Fruit fly (Drosophila melanogaster) whole organism, pupa: ENCODE results near the gene CG4951.
"Not testable (repeated sequence)": the region's sequence is repeated elsewhere in the genome, so short reads cannot be mapped to it uniquely, and the experiment has no call there.

Source experiments
- CG10348 ChIP-seq: fragments of 200-800 bp; sonication (Bioruptor generic); IDR thresholded peaks from 2 replicates; pipeline ENCODE4 v1.3.6; 2022; ENCODE audit warnings: missing biosample characterization, missing genetic modification characterization
- CG12605 ChIP-seq: fragments of 200-800 bp; sonication (Bioruptor generic); IDR thresholded peaks from 2 replicates; pipeline ENCODE4 v1.3.6; 2022; ENCODE audit warnings: missing biosample characterization, missing genetic modification characterization
- CG13204 ChIP-seq: fragments of 200-800 bp; sonication (Bioruptor generic); optimal IDR thresholded peaks from 2 replicates; lab custom pipeline; 2018; ENCODE audit warnings: missing biosample characterization, mild to moderate bottlenecking, missing genetic modification characterization, moderate library complexity
- CG14655 ChIP-seq: fragments of 200-800 bp; sonication (Bioruptor generic); optimal IDR thresholded peaks from 3 replicates; lab custom pipeline; 2017; ENCODE audit warnings: mild to moderate bottlenecking, missing biosample characterization, missing genetic modification reagents, missing genetic modification characterization
- CG15710 ChIP-seq: fragments of 200-800 bp; sonication (Bioruptor generic); optimal IDR thresholded peaks from 2 replicates; lab custom pipeline; 2018; ENCODE audit warnings: missing biosample characterization, mild to moderate bottlenecking, missing genetic modification characterization, moderate library complexity
- CG17806 ChIP-seq: fragments of 200-800 bp; sonication (Bioruptor generic); optimal IDR thresholded peaks from 2 replicates; lab custom pipeline; 2018; ENCODE audit warnings: missing biosample characterization, mild to moderate bottlenecking, missing genetic modification characterization, moderate library complexity
- CG32121 ChIP-seq: fragments of 200-800 bp; sonication (Bioruptor generic); IDR thresholded peaks from 2 replicates; pipeline ENCODE4 v1.3.6; 2022; ENCODE audit warnings: missing biosample characterization, missing genetic modification characterization
- CG34367 ChIP-seq: fragments of 200-800 bp; sonication (Bioruptor generic); optimal IDR thresholded peaks from 2 replicates; lab custom pipeline; 2018; ENCODE audit warnings: missing biosample characterization, mild to moderate bottlenecking, missing genetic modification characterization
- CG4496 ChIP-seq: fragments of 200-800 bp; sonication (Bioruptor generic); IDR thresholded peaks from 3 replicates; pipeline ENCODE4 v1.3.6; 2022; ENCODE audit warnings: missing biosample characterization, missing genetic modification characterization
- CG8159 ChIP-seq: fragments of 200-800 bp; sonication (Bioruptor generic); optimal IDR thresholded peaks from 3 replicates; lab custom pipeline; 2018; ENCODE audit warnings: missing biosample characterization, mild to moderate bottlenecking, missing genetic modification characterization, moderate library complexity
- CG8301 ChIP-seq: fragments of 200-800 bp; sonication (Bioruptor generic); optimal IDR thresholded peaks from 2 replicates; lab custom pipeline; 2018; ENCODE audit warnings: missing biosample characterization, mild to moderate bottlenecking, missing genetic modification characterization
- CG9948 ChIP-seq: fragments of 200-800 bp; sonication (Bioruptor generic); optimal IDR thresholded peaks from 2 replicates; lab custom pipeline; 2018; ENCODE audit warnings: missing biosample characterization, mild to moderate bottlenecking, missing genetic modification characterization, moderate library complexity
- D1 ChIP-seq: fragments of 200-800 bp; sonication (Bioruptor generic); optimal IDR thresholded peaks from 2 replicates; lab custom pipeline; 2018; ENCODE audit warnings: missing biosample characterization, mild to moderate bottlenecking, missing genetic modification characterization, moderate library complexity
- EcR ChIP-seq: fragments of 200-800 bp; sonication (Bioruptor generic); optimal IDR thresholded peaks from 3 replicates; lab custom pipeline; 2019; ENCODE audit warnings: missing biosample characterization, missing genetic modification characterization, mild to moderate bottlenecking, moderate library complexity, missing genetic modification reagents
- Ets98B ChIP-seq: fragments of 200-800 bp; sonication (Bioruptor generic); IDR thresholded peaks from 2 replicates; pipeline ENCODE4 v1.3.6; 2022; ENCODE audit warnings: missing biosample characterization, missing genetic modification characterization
- Pif1A ChIP-seq: fragments of 200-800 bp; sonication (Bioruptor generic); optimal IDR thresholded peaks from 3 replicates; lab custom pipeline; 2016; ENCODE audit warnings: missing biosample characterization, missing genetic modification characterization
- Pif1B ChIP-seq: fragments of 200-800 bp; sonication (Bioruptor generic); optimal IDR thresholded peaks from 3 replicates; lab custom pipeline; 2016; ENCODE audit warnings: missing biosample characterization, missing genetic modification characterization
- Snoo ChIP-seq: fragments of 200-800 bp; sonication (Bioruptor generic); optimal IDR thresholded peaks from 3 replicates; lab custom pipeline; 2017; ENCODE audit warnings: missing biosample characterization, mild to moderate bottlenecking, missing genetic modification characterization, inconsistent platforms
- fd96Ca ChIP-seq: fragments of 200-800 bp; sonication (Bioruptor generic); IDR thresholded peaks from 3 replicates; pipeline ENCODE4 v1.3.6; 2022; ENCODE audit warnings: missing biosample characterization, missing genetic modification characterization
- gl ChIP-seq: fragments of 200-800 bp; sonication (Bioruptor generic); optimal IDR thresholded peaks from 2 replicates; lab custom pipeline; 2018; ENCODE audit warnings: missing biosample characterization, mild to moderate bottlenecking, missing genetic modification characterization
- rn ChIP-seq: fragments of 200-800 bp; sonication (Bioruptor generic); IDR thresholded peaks from 2 replicates; pipeline ENCODE4 v1.3.6; 2022; ENCODE audit warnings: missing biosample characterization, missing genetic modification characterization

The CG4951 gene

DNA sequence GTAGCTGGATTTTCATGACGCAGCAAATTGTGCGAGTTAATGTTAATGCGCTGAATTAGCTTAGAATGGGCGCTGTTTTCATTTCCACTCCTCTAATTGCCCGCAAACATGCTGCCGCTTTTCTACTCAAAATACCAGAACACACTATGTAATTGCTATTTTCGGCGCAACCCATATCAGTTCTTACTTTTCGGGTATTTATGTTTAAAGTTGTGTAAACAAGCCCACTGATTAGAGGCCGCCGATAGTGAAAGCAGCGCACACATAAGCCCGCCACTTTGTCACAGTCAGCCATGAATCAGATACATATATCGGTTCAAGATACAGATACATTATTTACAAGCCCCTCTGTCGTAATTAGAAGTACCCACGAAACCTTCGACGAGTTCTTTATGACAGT is 32.9 kb upstream of the CG4951 start:
- TF ChIP-seq CG15710 (tag; lab: Kevin White, UChicago) = no peak
- no peak for TF ChIP-seq CG9948 (tag; lab: Kevin White, UChicago)

DNA sequence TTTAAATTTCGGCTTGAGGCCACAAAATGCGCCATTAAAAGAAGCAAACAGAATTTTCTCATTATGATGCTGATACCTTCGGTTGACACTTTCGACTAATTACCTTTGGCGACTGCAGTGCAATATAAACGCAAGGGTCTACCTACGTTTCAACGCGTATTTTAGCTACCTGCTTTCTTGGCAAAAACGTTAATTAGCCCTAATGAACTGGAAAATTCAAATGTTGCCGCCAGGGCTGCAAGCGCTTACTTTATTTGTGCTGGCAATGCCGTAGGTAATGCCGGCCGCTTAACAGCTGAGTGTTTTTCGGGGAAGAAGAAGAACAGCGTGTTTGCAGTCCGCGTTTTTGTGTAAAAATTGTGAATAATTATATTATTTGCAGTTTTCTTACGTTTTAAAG is 9.2 kb upstream of the CG4951 start, which contains the start of the genes CG31131 and CG4849:
Gene CG31131 (minus strand): TSS at position 101 of the 400 bp plus-strand sequence.
Gene CG4849 (plus strand): TSS at position 297 of the 400 bp plus-strand sequence.
- TF ChIP-seq Ets98B; CG34367 (tag; lab: Kevin White, UChicago); Pif1A: not testable (repeated sequence)

DNA sequence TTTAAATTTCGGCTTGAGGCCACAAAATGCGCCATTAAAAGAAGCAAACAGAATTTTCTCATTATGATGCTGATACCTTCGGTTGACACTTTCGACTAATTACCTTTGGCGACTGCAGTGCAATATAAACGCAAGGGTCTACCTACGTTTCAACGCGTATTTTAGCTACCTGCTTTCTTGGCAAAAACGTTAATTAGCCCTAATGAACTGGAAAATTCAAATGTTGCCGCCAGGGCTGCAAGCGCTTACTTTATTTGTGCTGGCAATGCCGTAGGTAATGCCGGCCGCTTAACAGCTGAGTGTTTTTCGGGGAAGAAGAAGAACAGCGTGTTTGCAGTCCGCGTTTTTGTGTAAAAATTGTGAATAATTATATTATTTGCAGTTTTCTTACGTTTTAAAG is 6.6 kb upstream of the CG4951 start, which contains the start of gene CG31253:
Gene CG31253 (minus strand): TSS at position 101 of the 400 bp plus-strand sequence.
- TF ChIP-seq fd96Ca (GFP tag; lab: Robert Waterston, UW); rn (GFP tag; lab: Robert Waterston, UW); CG34367 (tag; lab: Kevin White, UChicago): not testable (repeated sequence)
- TF ChIP-seq, all 21 proteins: peak for 0; not testable (repeated sequence) for 21

DNA sequence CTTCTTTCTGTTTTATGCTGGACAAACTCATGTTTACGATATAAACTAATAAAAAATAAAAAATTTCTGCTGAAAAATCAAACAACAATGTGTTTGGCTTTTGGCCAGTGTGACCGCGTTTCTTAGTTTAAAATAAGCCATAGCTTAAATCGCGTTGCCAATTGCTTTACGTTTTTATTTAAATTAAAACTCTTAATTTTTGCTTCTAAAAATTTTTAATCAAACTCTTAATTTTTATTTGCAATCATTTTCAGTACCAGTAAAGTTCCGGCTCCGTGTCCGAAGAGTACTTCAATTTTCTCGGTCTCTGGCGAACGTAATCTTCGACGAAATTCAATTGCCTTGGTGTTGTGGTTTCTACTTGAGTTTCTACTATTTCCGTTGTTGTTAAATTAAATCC is 5.2 kb upstream of the CG4951 start, which contains the start of the genes CG42487 and CG4884:
Gene CG42487 (minus strand): TSS at position 101 of the 400 bp plus-strand sequence.
Gene CG4884 (minus strand): TSS at position 101 of the 400 bp plus-strand sequence.
- not testable (repeated sequence) for TF ChIP-seq CG17806 (tag; lab: Kevin White, UChicago); CG4496 (GFP tag; lab: Robert Waterston, UW); CG9948 (tag; lab: Kevin White, UChicago)

DNA sequence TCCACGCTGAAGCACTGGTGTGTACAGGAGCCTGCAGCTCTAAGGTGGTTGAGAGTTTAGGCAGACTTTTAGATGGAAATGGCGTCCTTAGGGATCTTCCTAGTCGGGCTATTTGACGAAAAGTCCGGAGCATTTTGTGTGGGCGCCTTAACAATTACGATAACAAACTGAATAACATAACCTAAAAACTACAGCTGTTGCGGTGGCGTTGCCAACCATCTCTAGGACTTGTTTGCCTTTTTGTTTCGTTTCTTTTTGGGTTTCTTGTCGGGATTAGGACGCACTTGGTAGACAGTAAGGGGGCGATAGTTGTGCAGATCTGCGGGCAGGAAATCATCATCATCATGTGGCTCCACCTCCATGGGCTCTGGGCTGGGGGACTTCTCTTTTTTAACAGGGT is 4.1 kb upstream of the CG4951 start:
- TF ChIP-seq CG12605 (GFP tag; lab: Robert Waterston, UW) (no peak), CG15710 (tag; lab: Kevin White, UChicago) (no peak), CG17806 (tag; lab: Kevin White, UChicago) (no peak)

DNA sequence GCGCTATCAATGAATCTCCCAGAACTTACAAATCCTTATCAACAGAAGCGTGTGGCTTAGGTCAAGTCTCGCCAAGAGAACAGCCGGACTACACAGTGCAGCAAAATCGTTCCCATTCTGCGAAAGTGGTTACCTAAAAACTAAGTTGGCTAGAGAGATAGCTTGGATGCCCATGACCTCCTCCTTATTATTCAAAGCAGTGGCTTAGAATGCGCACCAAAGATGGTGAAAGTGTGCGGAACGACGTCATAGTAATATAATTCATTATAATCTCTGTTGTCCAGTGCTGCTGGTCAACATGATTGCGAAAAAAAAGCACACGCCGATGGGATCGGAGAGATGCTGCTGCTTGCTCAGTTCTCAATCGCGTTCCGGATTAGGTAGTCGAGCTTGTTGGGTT is 621 bp upstream of the CG4951 start, which contains the start of gene Nep7:
Gene Nep7 (plus strand): TSS at position 385 of the 400 bp plus-strand sequence.
- TF ChIP-seq CG17806 (tag; lab: Kevin White, UChicago) (no peak), Snoo (tag; lab: Kevin White, UChicago) (no peak), CG8159 (no peak), CG10348 (GFP tag; lab: Robert Waterston, UW) (no peak), CG13204 (GFP tag; lab: Kevin White, UChicago) (no peak), D1 (tag; lab: Kevin White, UChicago) (no peak), Pif1B (GFP tag; lab: Kevin White, UChicago) (no peak), CG4496 (GFP tag; lab: Robert Waterston, UW) (peak; percentile 56; the same call in 2 of the 3 replicates), CG9948 (tag; lab: Kevin White, UChicago) (no peak), CG12605 (GFP tag; lab: Robert Waterston, UW) (peak; percentile 48; the same call in 1 of the 2 replicates), CG32121 (GFP tag; lab: Robert Waterston, UW) (peak; percentile 63; the same call in 1 of the 2 replicates), fd96Ca (GFP tag; lab: Robert Waterston, UW) (peak; percentile 78), EcR (GFP tag; lab: Kevin White, UChicago) (no peak), CG34367 (tag; lab: Kevin White, UChicago) (no peak), Ets98B (peak; percentile 50; the same call in 1 of the 2 replicates), gl (tag; lab: Kevin White, UChicago) (no peak), CG8301 (tag; lab: Kevin White, UChicago) (no peak), rn (GFP tag; lab: Robert Waterston, UW) (no peak), CG14655 (GFP tag; lab: Kevin White, UChicago) (no peak), CG15710 (tag; lab: Kevin White, UChicago) (no peak), Pif1A (no peak)

DNA sequence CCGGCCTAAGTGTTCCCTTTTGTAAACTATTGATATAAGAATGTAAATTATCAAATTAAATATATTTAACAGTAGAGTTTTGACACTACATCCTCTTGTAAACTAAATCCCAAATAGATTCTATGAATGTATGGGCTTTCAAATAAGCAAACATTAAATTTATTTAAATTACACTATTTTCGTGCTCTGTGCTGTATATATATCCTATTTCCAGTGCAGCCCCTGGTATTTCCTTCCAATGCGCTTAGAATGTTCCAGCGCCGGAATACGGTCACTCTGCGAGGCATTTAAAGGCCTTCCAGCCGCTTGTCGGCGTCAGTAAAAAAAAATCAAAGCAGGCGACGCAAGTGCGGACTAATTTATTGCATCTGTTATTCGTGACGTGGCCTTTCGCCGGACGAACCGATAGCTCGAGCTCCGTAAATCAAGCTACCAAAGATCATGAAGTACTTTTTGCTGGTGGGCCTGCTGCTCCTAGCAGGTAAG is 5.4 kb downstream of the CG4951 start, which contains the start of gene Gp93:
Gene Gp93 (plus strand): TSS at position 291 of the 486 bp plus-strand sequence.
- peak; percentile 37 for TF ChIP-seq CG8301 (tag; lab: Kevin White, UChicago)
- TF ChIP-seq CG34367 (tag; lab: Kevin White, UChicago) = peak; percentile 25
- peak; percentile 59 for TF ChIP-seq CG8159
- TF ChIP-seq D1 (tag; lab: Kevin White, UChicago) = no peak
- peak; percentile 18 for TF ChIP-seq gl (tag; lab: Kevin White, UChicago)
- TF ChIP-seq CG9948 (tag; lab: Kevin White, UChicago) = peak; percentile 42
- peak; percentile 67 for TF ChIP-seq CG15710 (tag; lab: Kevin White, UChicago)
- peak; percentile 40; the same call in 1 of the 2 replicates for TF ChIP-seq CG12605 (GFP tag; lab: Robert Waterston, UW)
- peak; percentile 56 for TF ChIP-seq EcR (GFP tag; lab: Kevin White, UChicago)
- TF ChIP-seq rn (GFP tag; lab: Robert Waterston, UW) = no peak
- no peak for TF ChIP-seq CG14655 (GFP tag; lab: Kevin White, UChicago)
- TF ChIP-seq CG17806 (tag; lab: Kevin White, UChicago) = peak; percentile 45
- TF ChIP-seq Ets98B = peak; percentile 37
- peak; percentile 54; the same call in 1 of the 2 replicates for TF ChIP-seq CG32121 (GFP tag; lab: Robert Waterston, UW)
- TF ChIP-seq fd96Ca (GFP tag; lab: Robert Waterston, UW) = peak; percentile 33; the same call in 1 of the 3 replicates
- TF ChIP-seq CG13204 (GFP tag; lab: Kevin White, UChicago) = peak; percentile 7
- no peak for TF ChIP-seq Pif1B (GFP tag; lab: Kevin White, UChicago)
- no peak for TF ChIP-seq CG10348 (GFP tag; lab: Robert Waterston, UW)
- TF ChIP-seq Snoo (tag; lab: Kevin White, UChicago) = peak; percentile 64
- peak; percentile 82 for TF ChIP-seq CG4496 (GFP tag; lab: Robert Waterston, UW)
- no peak for TF ChIP-seq Pif1A
- TF ChIP-seq, all 21 proteins: peak for 15
